Fruit fly (Drosophila melanogaster) whole organism: ENCODE measurements around the gene CG32081.

ENCODE experiments used
- CG8478 ChIP-seq: fragments of >200 bp; optimal IDR thresholded peaks from 2 replicates; lab custom pipeline; 2018; ENCODE audit warnings: inconsistent platforms
- Dll ChIP-seq: fragments of >200 bp; optimal IDR thresholded peaks from 2 replicates; lab custom pipeline; 2017
- EcR ChIP-seq, 2 experiments: fragments of >200 bp; optimal IDR thresholded peaks; 2 replicates each; lab custom pipeline; 2017; ENCODE audit warnings: missing biosample characterization in 2 of 2, missing genetic modification characterization in 2 of 2, missing genetic modification reagents in 2 of 2
- pan ChIP-seq: fragments of >200 bp; optimal IDR thresholded peaks from 2 replicates; lab custom pipeline; 2017
- psq ChIP-seq: fragments of >200 bp; optimal IDR thresholded peaks from 2 replicates; lab custom pipeline; 2017
- usp ChIP-seq: fragments of >200 bp; optimal IDR thresholded peaks from 2 replicates; lab custom pipeline; 2017; ENCODE audit warnings: missing biosample characterization, missing genetic modification characterization, mixed read lengths

DNA sequence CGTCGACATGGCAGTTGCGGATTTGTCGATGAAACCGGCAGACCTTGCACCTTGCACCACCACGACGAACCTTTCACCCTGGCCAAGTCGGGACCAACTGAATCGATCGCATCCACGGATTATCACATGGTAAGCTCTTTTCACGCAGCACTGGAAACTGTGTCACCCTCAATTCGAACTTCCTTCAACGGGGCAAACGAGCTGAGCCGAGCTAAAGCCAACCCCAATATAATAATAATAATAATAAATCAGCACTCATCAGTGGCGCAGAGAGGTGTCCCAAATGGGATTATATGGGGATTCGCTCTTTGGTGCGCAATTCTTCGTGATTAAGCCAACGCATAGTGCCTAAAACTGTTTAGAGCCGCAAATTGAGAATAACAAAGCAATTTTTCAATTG is 23.9 kb downstream of the CG32081 start, which contains the start of gene CG43693:
- TF ChIP-seq Dll (no peak), CG8478 (lab: Kevin White, UChicago) (no peak), usp (GFP tag; lab: Kevin White, UChicago) (no peak), psq (lab: Kevin White, UChicago) (no peak), pan (no peak), EcR (GFP tag; optimal IDR thresholded peaks at IDR 0.05; lab: Kevin White, UChicago) (no peak)
